Worm (Caenorhabditis elegans): ENCODE data around the gene uig-1.

Gene uig-1

DNA sequence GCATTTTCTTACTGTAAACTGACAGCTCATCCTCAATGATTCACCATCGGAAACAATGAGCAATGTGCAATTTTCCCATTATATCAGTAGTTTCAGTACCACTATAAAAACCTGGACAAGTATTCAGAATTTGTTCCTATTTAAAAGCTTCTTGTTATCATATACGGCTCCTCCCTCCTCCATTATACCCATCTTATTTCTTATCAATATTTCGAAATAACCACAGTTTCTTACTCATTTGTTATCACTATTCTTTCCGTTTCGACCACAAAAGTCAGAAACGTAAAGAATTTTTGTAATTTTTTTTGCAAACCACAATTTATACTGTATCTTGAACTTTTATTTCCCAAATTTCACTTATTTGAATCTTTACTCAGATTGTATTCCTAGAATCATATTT, 27.7 kb downstream of the uig-1 start (continued):
- TF ChIP-seq ceh-82 (tag; optimal IDR thresholded peaks at IDR 0.05) (no peak), tra-1 (GFP tag; IDR thresholded peaks at IDR 0.05) (0 out of 2 replicates have a peak, but pooled peaks have one; percentile 28), daf-16 (GFP tag; optimal IDR thresholded peaks at IDR 0.05) (no peak), daf-16 (tag; optimal IDR thresholded peaks at IDR 0.05) (peak; percentile 48), lsy-2 (tag; optimal IDR thresholded peaks at IDR 0.05) (peak in 1 of 2 experiments; percentile 42), dmd-6 (GFP tag; IDR thresholded peaks at IDR 0.05) (peak; percentile 74), fos-1 (tag; optimal IDR thresholded peaks at IDR 0.05) (no peak), mep-1 (tag; optimal IDR thresholded peaks at IDR 0.05) (peak; percentile 0), ceh-28 (tag; optimal IDR thresholded peaks at IDR 0.05) (no peak), aly-2 (tag; optimal IDR thresholded peaks at IDR 0.05) (no peak), Y5F2A.4 (GFP tag; optimal IDR thresholded peaks at IDR 0.05) (no peak)

ce11 chrV:13266630-13267029, 29.1 kb downstream of the uig-1 start:
- TF ChIP-seq dmd-6 (GFP tag; IDR thresholded peaks at IDR 0.05) (peak; percentile 53; the same call in 1 of the 2 replicates), lin-13 (GFP tag; optimal IDR thresholded peaks at IDR 0.05) (no peak), spr-3 (GFP tag; optimal IDR thresholded peaks at IDR 0.05) (no peak), pqm-1 (tag; optimal IDR thresholded peaks at IDR 0.05) (peak; percentile 49), lin-38 (GFP tag; IDR thresholded peaks at IDR 0.05) (no peak)

DNA sequence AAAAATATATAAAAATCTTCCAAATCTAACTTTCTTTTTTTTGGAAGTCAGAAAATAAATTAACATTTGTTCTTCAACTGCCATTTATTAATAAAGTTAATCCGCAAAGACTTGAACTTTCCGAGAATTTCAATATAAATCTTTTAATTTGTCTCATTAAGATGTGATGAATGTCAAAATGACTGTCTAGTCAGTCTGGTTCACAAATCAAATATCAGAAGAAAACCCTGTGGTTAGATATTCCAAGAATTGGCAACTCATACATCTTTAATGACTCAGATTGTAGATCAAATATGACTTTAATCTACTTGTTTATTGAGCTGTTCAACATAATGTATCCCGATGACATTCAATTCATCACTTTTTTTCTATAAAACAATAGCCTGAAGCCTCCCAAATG, 30.1 kb downstream of the uig-1 start:
- TF ChIP-seq ZK546.5 (tag; optimal IDR thresholded peaks at IDR 0.05) (no peak), fos-1 (tag; optimal IDR thresholded peaks at IDR 0.05) (no peak), nhr-10 (tag; optimal IDR thresholded peaks at IDR 0.05) (no peak), ces-1 (GFP tag; optimal IDR thresholded peaks at IDR 0.05) (no peak), ceh-20 (GFP tag; IDR thresholded peaks at IDR 0.05) (no peak), dve-1 (tag; optimal IDR thresholded peaks at IDR 0.05; ENCODE audit: insufficient read depth) (no peak), lin-29 (GFP tag; IDR thresholded peaks at IDR 0.05) (no peak), nhr-48 (tag; optimal IDR thresholded peaks at IDR 0.05) (no peak), php-3 (GFP tag; IDR thresholded peaks at IDR 0.05) (no peak), ceh-28 (tag; optimal IDR thresholded peaks at IDR 0.05) (no peak), zip-11 (GFP tag; IDR thresholded peaks at IDR 0.05) (no peak), aha-1 (tag) (no peak), ceh-62 (tag; optimal IDR thresholded peaks at IDR 0.05) (no peak), ctbp-1 (GFP tag; IDR thresholded peaks at IDR 0.05) (no peak), nhr-237 (tag; optimal IDR thresholded peaks at IDR 0.05) (no peak), hlh-30 (tag; optimal IDR thresholded peaks at IDR 0.05; ENCODE audit: insufficient read depth) (no peak), nhr-28 (tag; optimal IDR thresholded peaks at IDR 0.05) (no peak), zag-1 (tag; optimal IDR thresholded peaks at IDR 0.05) (no peak), daf-12 (tag; optimal IDR thresholded peaks at IDR 0.05) (no peak), dmd-8 (GFP tag; IDR thresholded peaks at IDR 0.05) (no peak)

DNA sequence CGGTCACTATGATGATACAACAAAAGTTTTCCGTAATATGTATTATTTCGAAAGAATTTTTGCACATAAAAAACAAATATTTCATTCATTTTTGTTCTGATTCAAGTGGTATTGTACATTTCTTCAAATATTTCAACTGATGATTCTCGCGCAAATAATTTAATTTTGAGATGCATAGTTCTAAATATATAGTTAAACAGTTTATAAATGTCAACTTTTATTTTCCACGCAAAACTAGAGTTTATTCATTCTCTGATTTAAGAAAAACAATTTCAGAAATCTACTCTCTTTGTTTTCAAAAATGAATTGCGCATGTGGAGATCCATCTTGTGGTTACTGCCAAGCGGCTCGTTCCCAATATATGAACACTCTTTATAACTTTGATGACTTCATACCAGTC, 31.5 kb downstream of the uig-1 start, which contains the start of gene zip-5:
TSS of gene zip-5 (plus strand) at position 301 of the 400 bp plus-strand sequence.
- TF ChIP-seq zfp-2 (tag; optimal IDR thresholded peaks at IDR 0.05), result no peak
- no peak for TF ChIP-seq dmd-9 (GFP tag; IDR thresholded peaks at IDR 0.05)
- no peak for TF ChIP-seq fos-1 (tag; optimal IDR thresholded peaks at IDR 0.05)
- TF ChIP-seq madf-5 (GFP tag; IDR thresholded peaks at IDR 0.05), result no peak
- no peak for TF ChIP-seq mdl-1 (tag; optimal IDR thresholded peaks at IDR 0.05)
